Worm (Caenorhabditis elegans) whole organism, early embryonic: ENCODE data around the gene fcd-2.

Source experiments
- B0310.2 ChIP-seq: sonication (generic microtip); optimal IDR thresholded peaks from 2 replicates; lab custom pipeline; 2016; ENCODE audit warnings: mild to moderate bottlenecking, missing genetic modification characterization, missing compliant biosample characterization
- F13C5.2 ChIP-seq: sonication (generic microtip); optimal IDR thresholded peaks from 2 replicates; lab custom pipeline; 2017; ENCODE audit warnings: mild to moderate bottlenecking, missing genetic modification characterization, inconsistent platforms, missing compliant biosample characterization
- aly-1 ChIP-seq: sonication (generic microtip); optimal IDR thresholded peaks from 2 replicates; lab custom pipeline; 2016; ENCODE audit warnings: missing genetic modification characterization, missing compliant biosample characterization
- ama-1 ChIP-seq: fragments of 150-350 bp; optimal IDR thresholded peaks from 2 replicates; lab custom pipeline; 2014
- ceh-13 ChIP-seq: fragments of 200-800 bp; sonication (Bioruptor generic); optimal IDR thresholded peaks from 2 replicates; lab custom pipeline; 2018; ENCODE audit warnings: mild to moderate bottlenecking, missing genetic modification characterization, missing compliant biosample characterization
- ceh-36 ChIP-seq: sonication (generic microtip); optimal IDR thresholded peaks from 2 replicates; lab custom pipeline; 2016; ENCODE audit warnings: missing genetic modification characterization, inconsistent platforms, missing compliant biosample characterization
- ets-7 ChIP-seq: sonication (generic microtip); optimal IDR thresholded peaks from 2 replicates; lab custom pipeline; 2016; ENCODE audit warnings: missing genotype, missing genetic modification characterization, missing compliant biosample characterization
- flt-1 ChIP-seq: fragments of 200-800 bp; sonication (Bioruptor generic); IDR thresholded peaks from 2 replicates; pipeline ENCODE4 v1.3.6; 2022; ENCODE audit warnings: missing genetic modification characterization, missing compliant biosample characterization
- hmbx-1 ChIP-seq: sonication (generic microtip); optimal IDR thresholded peaks from 2 replicates; lab custom pipeline; 2016; ENCODE audit warnings: mild to moderate bottlenecking, missing genetic modification characterization, missing compliant biosample characterization
- hmg-4 ChIP-seq: fragments of 200-800 bp; sonication (Bioruptor generic); optimal IDR thresholded peaks from 2 replicates; lab custom pipeline; 2018; ENCODE audit warnings: mild to moderate bottlenecking, missing genetic modification characterization, missing compliant biosample characterization
- hnd-1 ChIP-seq: sonication (generic microtip); optimal IDR thresholded peaks from 2 replicates; lab custom pipeline; 2016; ENCODE audit warnings: missing genetic modification characterization, missing compliant biosample characterization
- pes-1 ChIP-seq: fragments of 200-800 bp; sonication (Bioruptor generic); IDR thresholded peaks from 2 replicates; pipeline ENCODE4 v1.3.6; 2022; ENCODE audit warnings: missing genetic modification reagents, missing genetic modification characterization, missing compliant biosample characterization
- scrt-1 ChIP-seq: fragments of 200-800 bp; sonication (Bioruptor generic); IDR thresholded peaks from 2 replicates; pipeline ENCODE4 v1.3.6; 2022; ENCODE audit warnings: missing genetic modification characterization, missing compliant biosample characterization
- sea-1 ChIP-seq: fragments of 200-800 bp; sonication (Bioruptor generic); conservative IDR thresholded peaks from 2 replicates; pipeline ENCODE4 v1.3.6; 2022; ENCODE audit warnings: missing genetic modification characterization, missing compliant biosample characterization
- tbx-11 ChIP-seq: fragments of 200-800 bp; sonication (Bioruptor generic); IDR thresholded peaks from 2 replicates; pipeline ENCODE4 v1.3.6; 2022; ENCODE audit warnings: missing genetic modification characterization, missing compliant biosample characterization
- tbx-37 ChIP-seq: fragments of 200-800 bp; sonication (Bioruptor generic); conservative IDR thresholded peaks from 2 replicates; pipeline ENCODE4 v1.3.6; 2022; ENCODE audit warnings: missing genetic modification reagents, missing genetic modification characterization, missing compliant biosample characterization
- tra-4 ChIP-seq: sonication (generic microtip); optimal IDR thresholded peaks from 2 replicates; lab custom pipeline; 2017; ENCODE audit warnings: missing genetic modification characterization, missing compliant biosample characterization

Gene fcd-2

DNA sequence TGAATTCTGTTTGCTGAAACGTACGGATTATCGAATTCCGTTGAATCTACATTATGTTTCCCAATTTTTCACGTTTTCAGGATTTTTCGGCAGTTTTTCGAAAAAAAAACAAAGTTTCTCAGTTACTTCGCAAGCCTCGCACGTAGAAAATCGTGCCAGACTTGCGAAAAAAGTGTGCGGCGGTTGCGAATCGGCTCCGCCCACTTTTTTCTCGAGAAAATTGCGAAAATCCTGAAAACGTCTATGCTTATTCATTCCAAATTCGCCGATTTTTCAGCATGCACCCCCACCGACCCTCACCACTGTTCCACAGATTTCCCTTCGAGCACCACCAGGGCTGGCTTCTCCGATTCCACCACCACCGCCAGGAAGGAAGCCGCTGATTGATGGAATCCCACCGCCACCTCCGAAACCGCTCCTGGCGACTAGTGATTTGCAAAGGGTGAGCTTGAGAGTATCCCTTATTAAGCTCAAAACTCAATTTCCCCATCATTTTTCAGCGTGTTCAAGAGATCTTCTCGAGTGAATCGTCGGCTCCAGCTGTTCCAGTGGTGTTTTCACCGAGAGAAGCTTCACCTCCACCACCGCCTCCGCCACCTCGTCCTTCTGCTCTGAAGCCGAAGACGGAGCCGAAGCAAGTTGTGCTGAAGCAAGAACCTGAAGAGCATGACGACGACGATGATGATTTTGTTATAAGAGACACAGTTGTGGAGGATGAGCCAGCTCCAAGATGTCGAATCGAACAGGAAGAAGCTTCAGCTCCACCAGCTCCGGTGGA lies 16.8 kb downstream of the fcd-2 start:
- TF ChIP-seq ama-1 (lab: Kevin White, UChicago) (peak; percentile 36), hnd-1 (tag; lab: Kevin White, UChicago) (no peak)

DNA sequence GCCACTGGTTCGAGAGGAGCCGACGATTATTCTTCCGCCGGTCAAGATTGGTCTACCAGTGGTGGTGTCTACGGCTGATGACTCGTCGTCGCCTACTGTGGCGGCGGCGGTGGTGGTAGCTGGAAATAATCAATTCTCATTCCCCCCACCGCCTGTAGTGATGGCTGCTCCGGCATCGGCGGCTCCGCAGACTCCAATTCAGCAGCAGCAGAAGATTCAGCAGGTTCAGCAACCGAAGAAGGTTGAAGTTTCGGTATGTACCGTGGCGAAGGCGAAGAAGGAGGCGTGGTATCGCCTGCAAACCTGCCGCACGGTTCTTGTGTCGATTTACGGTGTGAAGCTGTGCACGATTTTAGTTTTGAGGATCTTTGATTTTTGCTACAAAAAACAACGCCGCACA lies 20.7 kb downstream of the fcd-2 start:
- TF ChIP-seq hmbx-1: no peak
- TF ChIP-seq hnd-1 (tag; lab: Kevin White, UChicago): no peak
- no peak for TF ChIP-seq ama-1 (lab: Kevin White, UChicago)
- TF ChIP-seq B0310.2 (tag; lab: Kevin White, UChicago): no peak
- TF ChIP-seq ceh-36 (tag; lab: Kevin White, UChicago): no peak
- TF ChIP-seq tbx-11 (GFP tag; lab: Robert Waterston, UW): no peak
- TF ChIP-seq ceh-13 (GFP tag; lab: Kevin White, UChicago): no peak
- no peak for TF ChIP-seq pes-1 (GFP tag; lab: Robert Waterston, UW)
- TF ChIP-seq aly-1 (tag; lab: Kevin White, UChicago): no peak
- TF ChIP-seq ets-7 (tag; lab: Kevin White, UChicago): no peak
- TF ChIP-seq sea-1 (GFP tag; lab: Robert Waterston, UW): no peak; the same call in 1 of the 2 replicates
- no peak for TF ChIP-seq scrt-1 (GFP tag; lab: Robert Waterston, UW)
- no peak for TF ChIP-seq tbx-37 (GFP tag; lab: Robert Waterston, UW)
- TF ChIP-seq F13C5.2 (tag; lab: Kevin White, UChicago): no peak
- TF ChIP-seq hmg-4 (GFP tag; lab: Kevin White, UChicago): no peak
- no peak for TF ChIP-seq flt-1 (GFP tag; lab: Robert Waterston, UW)

DNA sequence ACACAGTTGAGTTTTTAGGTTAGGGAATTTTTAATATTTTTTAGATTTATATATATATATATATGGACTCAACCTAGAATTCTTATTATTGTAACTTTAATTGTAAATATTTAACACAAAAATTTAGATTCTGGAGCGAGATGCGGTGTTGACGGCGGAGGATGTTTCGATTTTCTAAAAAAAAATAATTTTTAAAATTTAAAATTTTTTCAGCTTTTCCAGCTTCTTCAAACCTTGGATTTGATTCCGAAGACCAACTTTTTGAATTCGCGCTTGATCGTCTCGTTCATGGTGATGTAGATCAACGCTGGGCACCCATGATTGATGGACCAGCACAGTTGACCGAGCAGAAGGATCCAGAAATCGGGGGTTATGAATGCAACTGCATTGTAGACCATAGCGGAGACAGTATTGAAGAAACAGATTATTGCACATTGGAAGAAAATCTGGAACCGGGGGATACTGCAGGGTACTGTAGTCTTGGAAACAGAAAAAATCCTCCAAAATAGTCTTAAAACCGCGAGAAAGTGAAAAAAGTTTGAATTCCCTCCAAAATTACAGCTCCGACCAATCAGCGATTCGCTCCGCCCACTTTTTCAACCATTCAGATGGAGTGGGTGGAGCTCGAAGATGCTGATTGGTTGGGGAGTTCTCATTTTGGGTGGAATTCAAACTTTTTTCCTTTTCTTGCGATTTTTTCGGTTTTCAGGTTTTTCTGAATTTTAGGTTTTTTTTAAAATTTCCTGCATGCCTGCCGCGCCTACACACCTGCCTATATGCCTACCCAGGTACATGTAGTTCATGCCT lies 24.0 kb downstream of the fcd-2 start:
- TF ChIP-seq aly-1 (tag; lab: Kevin White, UChicago): no peak
- peak; percentile 91 for TF ChIP-seq ama-1 (lab: Kevin White, UChicago)

DNA sequence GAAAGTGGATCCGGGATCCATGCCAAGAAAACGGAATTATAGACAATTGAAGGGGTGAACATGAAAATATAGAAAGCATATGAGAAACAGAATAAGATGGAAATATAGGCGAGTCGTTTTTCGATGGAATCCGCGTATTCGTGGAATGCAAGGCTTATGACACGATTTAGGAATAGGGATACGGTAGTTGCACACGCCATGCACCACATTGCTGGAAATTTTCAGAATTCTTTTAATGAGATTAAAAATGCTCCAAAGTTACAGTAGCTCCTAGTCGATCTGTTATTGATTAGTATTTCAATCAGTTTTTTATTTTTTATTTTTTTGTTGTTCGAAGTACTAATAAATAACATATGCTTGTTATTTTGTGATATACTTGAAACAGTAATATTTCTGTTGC lies 25.5 kb downstream of the fcd-2 start:
- no peak for TF ChIP-seq hmbx-1
- no peak for TF ChIP-seq tra-4 (tag; lab: Kevin White, UChicago)
- TF ChIP-seq ceh-36 (tag; lab: Kevin White, UChicago): no peak
- TF ChIP-seq scrt-1 (GFP tag; lab: Robert Waterston, UW): no peak
- TF ChIP-seq sea-1 (GFP tag; lab: Robert Waterston, UW): no peak
- TF ChIP-seq aly-1 (tag; lab: Kevin White, UChicago): no peak
- no peak for TF ChIP-seq ama-1 (lab: Kevin White, UChicago)
- TF ChIP-seq ceh-13 (GFP tag; lab: Kevin White, UChicago): no peak
- no peak for TF ChIP-seq F13C5.2 (tag; lab: Kevin White, UChicago)
- TF ChIP-seq B0310.2 (tag; lab: Kevin White, UChicago): no peak
- TF ChIP-seq flt-1 (GFP tag; lab: Robert Waterston, UW): no peak

DNA sequence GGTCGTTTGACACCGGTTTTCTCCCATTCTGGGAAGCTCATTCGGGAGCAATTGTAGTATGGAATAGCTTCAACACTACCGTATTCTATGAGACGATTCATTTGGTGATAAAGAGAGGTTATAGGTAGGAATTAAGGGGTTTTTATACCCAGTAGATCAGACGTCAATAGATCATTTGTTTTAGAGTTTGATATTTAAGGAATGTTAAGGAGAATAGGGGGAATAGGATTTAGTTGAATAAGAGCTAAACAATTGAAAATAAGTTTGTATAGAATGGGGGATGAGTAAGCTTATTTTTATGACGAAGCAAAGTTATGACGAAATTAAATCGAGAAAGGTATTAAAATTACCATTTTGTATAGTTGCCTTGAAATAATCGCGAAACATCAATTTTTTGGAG lies 27.8 kb downstream of the fcd-2 start, which contains the start of gene srt-47:
TSS of gene srt-47 (minus strand) at position 101 of the 400 bp plus-strand sequence.
- TF ChIP-seq tra-4 (tag; lab: Kevin White, UChicago) (no peak), aly-1 (tag; lab: Kevin White, UChicago) (no peak), ama-1 (lab: Kevin White, UChicago) (no peak), hmg-4 (GFP tag; lab: Kevin White, UChicago) (no peak), tbx-37 (GFP tag; lab: Robert Waterston, UW) (no peak), sea-1 (GFP tag; lab: Robert Waterston, UW) (no peak), hmbx-1 (no peak), ets-7 (tag; lab: Kevin White, UChicago) (no peak), pes-1 (GFP tag; lab: Robert Waterston, UW) (no peak), tbx-11 (GFP tag; lab: Robert Waterston, UW) (no peak), ceh-13 (GFP tag; lab: Kevin White, UChicago) (no peak), flt-1 (GFP tag; lab: Robert Waterston, UW) (no peak), ceh-36 (tag; lab: Kevin White, UChicago) (no peak), F13C5.2 (tag; lab: Kevin White, UChicago) (no peak), hnd-1 (tag; lab: Kevin White, UChicago) (no peak), scrt-1 (GFP tag; lab: Robert Waterston, UW) (no peak), B0310.2 (tag; lab: Kevin White, UChicago) (no peak)

DNA sequence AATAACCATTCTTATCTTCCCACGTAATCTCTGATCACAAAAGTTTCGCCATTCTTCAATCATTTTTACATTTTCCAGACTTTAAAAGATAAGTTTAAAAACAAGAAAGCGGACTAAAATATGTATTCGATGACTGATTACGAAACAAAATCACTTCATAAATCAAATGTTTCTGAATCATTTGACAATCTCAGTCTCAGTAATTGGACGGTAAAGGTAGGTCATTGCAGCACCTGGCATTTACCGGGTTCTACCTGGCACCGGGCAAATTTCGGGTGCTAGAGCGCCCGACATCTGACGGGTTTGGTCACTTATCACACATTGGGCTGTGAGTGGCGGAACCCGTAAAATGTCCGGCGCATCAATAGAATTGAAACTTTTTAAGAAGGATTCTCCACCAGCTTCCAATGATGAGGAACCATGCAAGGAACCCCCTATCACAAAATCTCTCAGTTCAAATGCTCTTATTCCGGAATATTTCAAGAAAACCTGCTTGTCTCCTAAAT lies 30.6 kb downstream of the fcd-2 start, which contains the start of gene Y41E3.19:
TSS of gene Y41E3.19 (plus strand) at position 51 of the 506 bp plus-strand sequence.
- no peak for TF ChIP-seq aly-1 (tag; lab: Kevin White, UChicago)
- TF ChIP-seq F13C5.2 (tag; lab: Kevin White, UChicago): no peak
- no peak for TF ChIP-seq B0310.2 (tag; lab: Kevin White, UChicago)
- TF ChIP-seq ama-1 (lab: Kevin White, UChicago): no peak
- TF ChIP-seq tbx-11 (GFP tag; lab: Robert Waterston, UW): no peak
- no peak for TF ChIP-seq tbx-37 (GFP tag; lab: Robert Waterston, UW)
- TF ChIP-seq hmbx-1: no peak
- TF ChIP-seq tra-4 (tag; lab: Kevin White, UChicago): no peak
- TF ChIP-seq pes-1 (GFP tag; lab: Robert Waterston, UW): no peak
- no peak for TF ChIP-seq ets-7 (tag; lab: Kevin White, UChicago)
- no peak for TF ChIP-seq ceh-36 (tag; lab: Kevin White, UChicago)
- no peak for TF ChIP-seq ceh-13 (GFP tag; lab: Kevin White, UChicago)
- no peak for TF ChIP-seq hnd-1 (tag; lab: Kevin White, UChicago)
